Fruit fly (Drosophila melanogaster) whole organism, embryonic: ENCODE measurements around the gene eIF3h.

Experiments
- Ada2b ChIP-seq: fragments of 200-800 bp; sonication (Bioruptor generic); IDR thresholded peaks from 2 replicates; pipeline ENCODE4 v1.3.6; 2022; ENCODE audit warnings: missing biosample characterization, missing genetic modification characterization
- Atf-2 ChIP-seq: fragments of 200-800 bp; sonication (Bioruptor generic); optimal IDR thresholded peaks from 2 replicates; lab custom pipeline; 2016; ENCODE audit warnings: missing biosample characterization, missing genetic modification characterization
- B-H1 ChIP-seq: fragments of 200-800 bp; sonication (Bioruptor generic); IDR thresholded peaks from 3 replicates; pipeline ENCODE4 v1.3.6; 2022; ENCODE audit warnings: missing biosample characterization, missing genetic modification characterization
- C15 ChIP-seq: fragments of 200-800 bp; sonication (Bioruptor generic); IDR thresholded peaks from 3 replicates; pipeline ENCODE4 v1.3.6; 2022; ENCODE audit warnings: missing biosample characterization, missing genetic modification characterization
- CG10462 ChIP-seq: fragments of 200-800 bp; sonication (Bioruptor generic); optimal IDR thresholded peaks from 2 replicates; lab custom pipeline; 2016; ENCODE audit warnings: missing biosample characterization, missing genetic modification characterization
- CG10979 ChIP-seq: fragments of 200-800 bp; sonication (Bioruptor generic); optimal IDR thresholded peaks from 2 replicates; lab custom pipeline; 2018; ENCODE audit warnings: missing biosample characterization, mild to moderate bottlenecking, missing genetic modification characterization, moderate library complexity
- CG11093 ChIP-seq: fragments of 200-800 bp; sonication (Bioruptor generic); IDR thresholded peaks from 3 replicates; pipeline ENCODE4 v1.3.6; 2022; ENCODE audit warnings: missing biosample characterization, missing genetic modification characterization
- CG12236 ChIP-seq: fragments of 200-800 bp; sonication (Bioruptor generic); optimal IDR thresholded peaks from 2 replicates; lab custom pipeline; 2016; ENCODE audit warnings: missing biosample characterization, missing genetic modification characterization
- CG13287 ChIP-seq: fragments of 200-800 bp; sonication (Bioruptor generic); IDR thresholded peaks from 2 replicates; pipeline ENCODE4 v1.3.6; 2022; ENCODE audit warnings: missing biosample characterization, missing genetic modification characterization; ENCODE audit not compliant: partially characterized antibody
- CG13775 ChIP-seq: fragments of 200-800 bp; sonication (Bioruptor generic); optimal IDR thresholded peaks from 3 replicates; lab custom pipeline; 2017; ENCODE audit warnings: missing biosample characterization, mild to moderate bottlenecking, missing genetic modification characterization
- CG14667 ChIP-seq: fragments of 200-800 bp; sonication (Bioruptor generic); IDR thresholded peaks from 2 replicates; pipeline ENCODE4 v1.3.6; 2022; ENCODE audit warnings: missing biosample characterization, missing genetic modification characterization
- CG14965 ChIP-seq: fragments of 200-800 bp; sonication (Bioruptor generic); optimal IDR thresholded peaks from 2 replicates; lab custom pipeline; 2016; ENCODE audit warnings: missing biosample characterization, missing genetic modification characterization, borderline replicate concordance
- CG15011 ChIP-seq: fragments of 200-800 bp; sonication (Bioruptor generic); optimal IDR thresholded peaks from 3 replicates; lab custom pipeline; 2018; ENCODE audit warnings: missing biosample characterization, mild to moderate bottlenecking, missing genetic modification characterization
- CG15269 ChIP-seq: fragments of 200-800 bp; sonication (Bioruptor generic); optimal IDR thresholded peaks from 2 replicates; lab custom pipeline; 2018; ENCODE audit warnings: missing biosample characterization, mild to moderate bottlenecking, missing genetic modification characterization, moderate library complexity
- CG16813 ChIP-seq: fragments of 200-800 bp; sonication (Bioruptor generic); IDR thresholded peaks from 3 replicates; pipeline ENCODE4 v1.3.6; 2022; ENCODE audit warnings: missing biosample characterization, missing genetic modification characterization; ENCODE audit not compliant: partially characterized antibody
- CG17359 ChIP-seq: fragments of 200-800 bp; sonication (Bioruptor generic); optimal IDR thresholded peaks from 3 replicates; lab custom pipeline; 2018; ENCODE audit warnings: missing biosample characterization, mild to moderate bottlenecking, missing genetic modification characterization, moderate library complexity
- CG1792 ChIP-seq: fragments of 200-800 bp; sonication (Bioruptor generic); optimal IDR thresholded peaks from 2 replicates; lab custom pipeline; 2016; ENCODE audit warnings: missing biosample characterization, missing genetic modification characterization
- CG2116 ChIP-seq: fragments of 200-800 bp; sonication (Bioruptor generic); optimal IDR thresholded peaks from 3 replicates; lab custom pipeline; 2018; ENCODE audit warnings: missing biosample characterization, mild to moderate bottlenecking, missing genetic modification characterization
- CG2712 ChIP-seq: fragments of 200-800 bp; optimal IDR thresholded peaks from 3 replicates; lab custom pipeline; 2019; ENCODE audit warnings: missing biosample characterization, mild to moderate bottlenecking, missing genetic modification characterization, moderate library complexity
- CG3065 ChIP-seq: fragments of 200-800 bp; sonication (Bioruptor generic); optimal IDR thresholded peaks from 2 replicates; lab custom pipeline; 2016; ENCODE audit warnings: missing biosample characterization, missing genetic modification characterization
- CG34376 ChIP-seq: fragments of 200-800 bp; sonication (Bioruptor generic); optimal IDR thresholded peaks from 2 replicates; lab custom pipeline; 2018; ENCODE audit warnings: missing biosample characterization, mild to moderate bottlenecking, missing genetic modification characterization
- CG4328 ChIP-seq: fragments of 200-800 bp; sonication (Bioruptor generic); optimal IDR thresholded peaks from 3 replicates; lab custom pipeline; 2017; ENCODE audit warnings: missing biosample characterization, missing genetic modification reagents, missing genetic modification characterization
- CG4404 ChIP-seq: fragments of 200-800 bp; sonication (Bioruptor generic); IDR thresholded peaks from 2 replicates; pipeline ENCODE4 v1.3.6; 2022; ENCODE audit warnings: missing biosample characterization, missing genetic modification characterization
- CG6813 ChIP-seq: fragments of 200-800 bp; sonication (Bioruptor generic); optimal IDR thresholded peaks from 2 replicates; lab custom pipeline; 2017; ENCODE audit warnings: missing biosample characterization, missing genetic modification characterization, mild to moderate bottlenecking, moderate library complexity, missing genetic modification reagents
- CG6854 ChIP-seq: fragments of 200-800 bp; sonication (Bioruptor generic); optimal IDR thresholded peaks from 3 replicates; lab custom pipeline; 2017; ENCODE audit warnings: missing biosample characterization, mild to moderate bottlenecking, missing genetic modification characterization
- Dbx ChIP-seq: fragments of 200-800 bp; sonication (Bioruptor generic); IDR thresholded peaks from 3 replicates; pipeline ENCODE4 v1.3.6; 2022; ENCODE audit warnings: missing biosample characterization, missing genetic modification characterization
- Ets65A ChIP-seq: fragments of 200-800 bp; sonication (Bioruptor generic); peaks from one replicate; lab custom pipeline; 2016; ENCODE audit warnings: missing biosample characterization, missing genetic modification characterization
- Ets97D ChIP-seq: fragments of 200-800 bp; sonication (Bioruptor generic); optimal IDR thresholded peaks from 3 replicates; lab custom pipeline; 2016; ENCODE audit warnings: missing biosample characterization, missing genetic modification characterization
- Fer1 ChIP-seq: fragments of 200-800 bp; sonication (Bioruptor generic); optimal IDR thresholded peaks from 2 replicates; lab custom pipeline; 2017; ENCODE audit warnings: missing biosample characterization, mild to moderate bottlenecking, missing genetic modification characterization
- Pdp1 ChIP-seq, 2 experiments: fragments of 200-800 bp; sonication (Bioruptor generic); optimal IDR thresholded peaks; 3 replicates each; lab custom pipeline; 2016; ENCODE audit warnings: missing biosample characterization in 2 of 2, missing genetic modification characterization in 2 of 2, mild to moderate bottlenecking in 1 of 2, moderate library complexity in 1 of 2
- Sox102F ChIP-seq: fragments of 200-800 bp; sonication (Bioruptor generic); optimal IDR thresholded peaks from 2 replicates; lab custom pipeline; 2018; ENCODE audit warnings: missing biosample characterization, mild to moderate bottlenecking, missing genetic modification characterization, moderate library complexity
- YL-1 ChIP-seq: fragments of 200-800 bp; sonication (Bioruptor generic); optimal IDR thresholded peaks from 3 replicates; lab custom pipeline; 2017; ENCODE audit warnings: missing biosample characterization, mild to moderate bottlenecking, missing genetic modification characterization
- az2 ChIP-seq: fragments of 200-800 bp; sonication (Bioruptor generic); optimal IDR thresholded peaks from 3 replicates; lab custom pipeline; 2016; ENCODE audit warnings: missing biosample characterization, missing genetic modification characterization
- danr ChIP-seq: fragments of 200-800 bp; sonication (Bioruptor generic); IDR thresholded peaks from 2 replicates; pipeline ENCODE4 v1.3.6; 2022; ENCODE audit warnings: missing biosample characterization, missing genetic modification characterization
- disco-r ChIP-seq: fragments of 200-800 bp; sonication (Bioruptor generic); optimal IDR thresholded peaks from 2 replicates; lab custom pipeline; 2016; ENCODE audit warnings: missing biosample characterization, missing genetic modification characterization
- dpn ChIP-seq, 2 experiments: fragments of 200-800 bp; sonication (Bioruptor generic); optimal IDR thresholded peaks; 3 replicates each; lab custom pipeline; 2016; ENCODE audit warnings: missing biosample characterization in 2 of 2, missing genetic modification characterization in 2 of 2
- fru ChIP-seq: fragments of >200 bp; optimal IDR thresholded peaks from 2 replicates; lab custom pipeline; 2017
- gcm ChIP-seq: fragments of 200-800 bp; sonication (Bioruptor generic); optimal IDR thresholded peaks from 2 replicates; lab custom pipeline; 2019; ENCODE audit warnings: missing biosample characterization, mild to moderate bottlenecking, missing genetic modification characterization, moderate library complexity
- gro ChIP-seq: fragments of 200-800 bp; sonication (Bioruptor generic); optimal IDR thresholded peaks from 2 replicates; lab custom pipeline; 2016; ENCODE audit warnings: missing biosample characterization, missing genetic modification characterization
- ham ChIP-seq: fragments of 200-800 bp; sonication (Bioruptor generic); IDR thresholded peaks from 2 replicates; pipeline ENCODE4 v1.3.6; 2022; ENCODE audit warnings: missing biosample characterization, missing genetic modification characterization
- lola ChIP-seq, 3 experiments: fragments of >200 bp in 2 of 3; fragments of 200-800 bp in 1 of 3; sonication (Bioruptor generic) in 1 of 3; optimal IDR thresholded peaks; 2 replicates each; lab custom pipeline; 2017 to 2019; ENCODE audit warnings: missing biosample characterization in 3 of 3, missing genetic modification characterization in 3 of 3, mild to moderate bottlenecking in 1 of 3, moderate library complexity in 1 of 3
- otp ChIP-seq: fragments of 200-800 bp; sonication (Bioruptor generic); IDR thresholded peaks from 3 replicates; pipeline ENCODE4, ENCODE4 v1.3.6; 2022; ENCODE audit warnings: missing biosample characterization, missing genetic modification characterization
- sens-2 ChIP-seq: fragments of 200-800 bp; sonication (Bioruptor generic); IDR thresholded peaks from 2 replicates; pipeline ENCODE4 v1.3.6; 2022; ENCODE audit warnings: missing biosample characterization, missing genetic modification characterization
- shn ChIP-seq: fragments of 200-800 bp; sonication (Bioruptor generic); optimal IDR thresholded peaks from 3 replicates; lab custom pipeline; 2016; ENCODE audit warnings: missing biosample characterization, missing genetic modification characterization
- slbo ChIP-seq: fragments of 200-800 bp; sonication (Bioruptor generic); IDR thresholded peaks from 2 replicates; pipeline ENCODE4 v1.3.6; 2022; ENCODE audit warnings: missing biosample characterization, missing genetic modification characterization
- slou ChIP-seq: fragments of 200-800 bp; sonication (Bioruptor generic); optimal IDR thresholded peaks from 3 replicates; lab custom pipeline; 2016; ENCODE audit warnings: missing biosample characterization, missing genetic modification characterization
- stwl ChIP-seq: fragments of 200-800 bp; sonication (Bioruptor generic); optimal IDR thresholded peaks from 3 replicates; lab custom pipeline; 2018; ENCODE audit warnings: missing biosample characterization, mild to moderate bottlenecking, missing genetic modification characterization, moderate library complexity
- tap ChIP-seq: fragments of 200-800 bp; optimal IDR thresholded peaks from 3 replicates; lab custom pipeline; 2019; ENCODE audit warnings: missing biosample characterization, mild to moderate bottlenecking, missing genetic modification characterization, moderate library complexity
- tgo ChIP-seq: fragments of 200-800 bp; sonication (Bioruptor generic); IDR thresholded peaks from 3 replicates; pipeline ENCODE4 v1.3.6; 2022; ENCODE audit warnings: missing biosample characterization, missing genetic modification characterization
- tna ChIP-seq: fragments of 200-800 bp; sonication (Bioruptor generic); IDR thresholded peaks from 2 replicates; pipeline ENCODE4 v1.3.6; 2022; ENCODE audit warnings: missing biosample characterization, missing genetic modification characterization; ENCODE audit not compliant: partially characterized antibody
- vnd ChIP-seq: fragments of 200-800 bp; sonication (Bioruptor generic); IDR thresholded peaks from 3 replicates; pipeline ENCODE4 v1.3.6; 2022; ENCODE audit warnings: missing biosample characterization, missing genetic modification characterization; ENCODE audit not compliant: partially characterized antibody

The eIF3h gene

DNA sequence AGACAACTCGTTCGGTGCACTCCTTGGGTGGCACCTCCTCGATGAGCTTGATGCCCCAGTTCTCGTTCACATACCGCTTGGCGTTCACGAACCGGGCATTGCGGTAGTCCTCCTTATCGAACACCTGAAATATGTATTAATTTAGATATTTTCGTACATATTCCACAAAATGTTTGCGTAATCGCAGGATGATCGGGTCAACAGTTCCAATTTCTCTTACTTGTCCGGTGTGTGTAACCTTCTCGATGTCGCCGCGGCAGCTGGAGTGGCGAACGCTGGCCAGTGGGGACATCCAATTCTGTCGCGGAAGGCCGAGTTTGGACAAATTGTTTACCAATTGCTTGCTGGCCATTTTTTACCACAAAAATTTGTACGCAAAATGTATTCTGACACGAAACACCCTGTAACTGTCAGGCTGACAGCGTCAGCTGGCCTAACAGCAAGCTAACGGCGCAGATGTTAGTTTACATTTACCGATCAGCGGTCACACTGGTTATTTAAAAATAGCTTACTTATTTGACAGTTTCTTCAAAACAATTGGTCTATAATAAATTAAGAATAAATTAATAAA lies 47.0 kb upstream of the eIF3h start, which contains the start of gene ND-13A (continued):
- TF ChIP-seq CG3065 (GFP tag; lab: Kevin White, UChicago) (no peak), vnd (GFP tag; lab: Robert Waterston, UW) (no peak), danr (GFP tag; lab: Robert Waterston, UW) (no peak), CG15269 (tag; lab: Kevin White, UChicago) (no peak), Dbx (no peak), Atf-2 (no peak), Fer1 (GFP tag; lab: Kevin White, UChicago) (peak; percentile 18), Ets65A (GFP tag; lab: Kevin White, UChicago) (no peak), CG4404 (GFP tag; lab: Robert Waterston, UW) (no peak), fru (lab: Kevin White, UChicago) (no peak), YL-1 (GFP tag; lab: Kevin White, UChicago) (peak; percentile 67), stwl (peak; percentile 87), B-H1 (GFP tag; lab: Robert Waterston, UW) (no peak), Pdp1 (GFP tag; optimal IDR thresholded peaks at IDR 0.05; lab: Kevin White, UChicago) (peak in 1 of 2 experiments; percentile 93), Ada2b (GFP tag; lab: Robert Waterston, UW) (no peak), CG11093 (GFP tag; lab: Robert Waterston, UW) (no peak), sens-2 (GFP tag; lab: Robert Waterston, UW) (no peak), CG16813 (GFP tag; lab: Robert Waterston, UW) (no peak), CG2116 (GFP tag; lab: Kevin White, UChicago) (no peak), tna (GFP tag; lab: Robert Waterston, UW) (no peak), CG1792 (no peak), CG34376 (GFP tag; lab: Kevin White, UChicago) (no peak), C15 (GFP tag; lab: Robert Waterston, UW) (no peak), shn (GFP tag; lab: Kevin White, UChicago) (no peak), CG14667 (no peak), otp (GFP tag; lab: Robert Waterston, UW) (no peak), slbo (GFP tag; lab: Robert Waterston, UW) (no peak), tap (no peak), CG10979 (tag; lab: Kevin White, UChicago) (no peak), gro (GFP tag; lab: Kevin White, UChicago) (no peak), lola (GFP tag; optimal IDR thresholded peaks at IDR 0.05; lab: Kevin White, UChicago) (no peak), az2 (no peak), ham (GFP tag; lab: Robert Waterston, UW) (no peak), Ets97D (GFP tag; lab: Kevin White, UChicago) (peak; percentile 24), Sox102F (GFP tag; lab: Kevin White, UChicago) (no peak), dpn (GFP tag; optimal IDR thresholded peaks at IDR 0.05; lab: Kevin White, UChicago) (no peak), gcm (GFP tag; lab: Kevin White, UChicago) (no peak), CG6813 (GFP tag; lab: Kevin White, UChicago) (no peak), CG12236 (GFP tag; lab: Kevin White, UChicago) (no peak), CG17359 (no peak), CG6854 (GFP tag; lab: Kevin White, UChicago) (no peak), disco-r (GFP tag; lab: Kevin White, UChicago) (no peak), CG4328 (no peak), CG14965 (no peak), CG15011 (GFP tag; lab: Kevin White, UChicago) (no peak), CG10462 (GFP tag; lab: Kevin White, UChicago) (peak; percentile 11), CG2712 (tag; lab: Kevin White, UChicago) (no peak), CG13775 (GFP tag; lab: Kevin White, UChicago) (no peak), CG13287 (GFP tag; lab: Robert Waterston, UW) (peak; percentile 55; the same call in 1 of the 2 replicates), tgo (GFP tag; lab: Robert Waterston, UW) (no peak), slou (no peak)
